Fruit fly (Drosophila melanogaster) whole organism: ENCODE data around the gene CG42564.

Experiments
- CG8478 ChIP-seq: fragments of >200 bp; optimal IDR thresholded peaks from 2 replicates; lab custom pipeline; 2018; ENCODE audit warnings: inconsistent platforms
- EcR ChIP-seq, 2 experiments: fragments of >200 bp; optimal IDR thresholded peaks; 2 replicates each; lab custom pipeline; 2017; ENCODE audit warnings: missing biosample characterization in 2 of 2, missing genetic modification characterization in 2 of 2, missing genetic modification reagents in 2 of 2
- psq ChIP-seq: fragments of >200 bp; optimal IDR thresholded peaks from 2 replicates; lab custom pipeline; 2017
- usp ChIP-seq: fragments of >200 bp; optimal IDR thresholded peaks from 2 replicates; lab custom pipeline; 2017; ENCODE audit warnings: missing biosample characterization, missing genetic modification characterization, mixed read lengths

dm6 chr3R:6350755-6351154, 23.5 kb upstream of the CG42564 start, which contains the start of gene Pak:
- TF ChIP-seq psq, result no peak
- TF ChIP-seq usp (GFP tag; lab: Kevin White, UChicago), result no peak
- no peak for TF ChIP-seq CG8478 (lab: Kevin White, UChicago)
- TF ChIP-seq EcR (GFP tag; optimal IDR thresholded peaks at IDR 0.05; lab: Kevin White, UChicago), result no peak
